Worm (Caenorhabditis elegans) whole organism, L4 larva: ENCODE results near the gene sgo-1.

Experiments
- D1046.2 ChIP-seq: fragments of 200-800 bp; sonication (Bioruptor generic); IDR thresholded peaks from 2 replicates; pipeline ENCODE4 v1.3.6; 2022; ENCODE audit warnings: missing genetic modification characterization, missing compliant biosample characterization
- F37D6.2 ChIP-seq: sonication (generic microtip); optimal IDR thresholded peaks from 2 replicates; lab custom pipeline; 2016; ENCODE audit warnings: mild to moderate bottlenecking, missing genetic modification characterization, missing compliant biosample characterization
- F44E2.7 ChIP-seq: fragments of 200-800 bp; sonication (Bioruptor generic); IDR thresholded peaks from 2 replicates; pipeline ENCODE4 v2.1.2; 2022; ENCODE audit warnings: missing genetic modification characterization, missing compliant biosample characterization
- Y105C5A.15 ChIP-seq: fragments of 200-800 bp; sonication (Bioruptor generic); IDR thresholded peaks from 2 replicates; pipeline ENCODE4 v1.3.6; 2022; ENCODE audit warnings: missing genetic modification characterization, missing compliant biosample characterization
- Y5F2A.4 ChIP-seq: fragments of 200-800 bp; sonication (Bioruptor generic); optimal IDR thresholded peaks from 2 replicates; lab custom pipeline; 2018; ENCODE audit warnings: mild to moderate bottlenecking, missing genetic modification characterization, missing compliant biosample characterization
- Y75B8A.6 ChIP-seq: fragments of 200-800 bp; sonication (Bioruptor generic); IDR thresholded peaks from 2 replicates; pipeline ENCODE4 v1.3.6; 2022; ENCODE audit warnings: missing genetic modification reagents, missing genetic modification characterization, missing compliant biosample characterization
- ZK337.2 ChIP-seq: fragments of 200-800 bp; sonication (Bioruptor generic); IDR thresholded peaks from 2 replicates; pipeline ENCODE4 v1.3.6; 2022; ENCODE audit warnings: missing genetic modification reagents, missing genetic modification characterization, missing compliant biosample characterization
- aha-1 ChIP-seq: fragments of 150-350 bp; peaks from one replicate; lab custom pipeline; 2014; ENCODE audit warnings: missing biosample characterization, missing genetic modification characterization
- attf-4 ChIP-seq: sonication (generic microtip); optimal IDR thresholded peaks from 3 replicates; lab custom pipeline; 2017; ENCODE audit warnings: missing biosample characterization, missing genetic modification characterization
- ceh-20 ChIP-seq: fragments of 200-800 bp; sonication (Bioruptor generic); IDR thresholded peaks from 2 replicates; pipeline ENCODE4 v1.3.6; 2022; ENCODE audit warnings: missing genetic modification reagents, missing genetic modification characterization, missing compliant biosample characterization
- ceh-44 ChIP-seq: fragments of 200-800 bp; sonication (Bioruptor generic); IDR thresholded peaks from 2 replicates; pipeline ENCODE4 v1.3.6; 2022; ENCODE audit warnings: missing genetic modification reagents, missing genetic modification characterization, missing compliant biosample characterization
- ceh-62 ChIP-seq: sonication (generic microtip); optimal IDR thresholded peaks from 2 replicates; lab custom pipeline; 2017; ENCODE audit warnings: missing biosample characterization, missing genetic modification characterization
- cey-2 ChIP-seq: sonication (generic microtip); optimal IDR thresholded peaks from 3 replicates; lab custom pipeline; 2017; ENCODE audit warnings: missing genetic modification characterization, mild to moderate bottlenecking, missing compliant biosample characterization, antibody characterized with exemption, borderline replicate concordance; ENCODE audit not compliant: insufficient read depth
- daf-16 ChIP-seq, 3 experiments: sonication (generic microtip); optimal IDR thresholded peaks; 2 replicates each; lab custom pipeline; 2016 to 2017; ENCODE audit warnings: missing genetic modification characterization in 3 of 3, missing genetic modification reagents in 3 of 3, mild to moderate bottlenecking in 2 of 3, missing compliant biosample characterization in 2 of 3, missing biosample characterization in 1 of 3, moderate library complexity in 1 of 3
- daf-19 ChIP-seq: fragments of 200-800 bp; sonication (Bioruptor generic); conservative IDR thresholded peaks from 2 replicates; pipeline ENCODE4 v1.3.6; 2022; ENCODE audit warnings: missing genetic modification characterization, missing compliant biosample characterization
- daf-8 ChIP-seq: fragments of 200-800 bp; sonication (Bioruptor generic); IDR thresholded peaks from 2 replicates; pipeline ENCODE4 v1.3.6; 2022; ENCODE audit warnings: missing genetic modification characterization, missing compliant biosample characterization
- dmd-6 ChIP-seq: fragments of 200-800 bp; sonication (Bioruptor generic); IDR thresholded peaks from 2 replicates; pipeline ENCODE4 v1.3.6; 2022; ENCODE audit warnings: missing genetic modification reagents, missing genetic modification characterization, missing compliant biosample characterization
- dmd-8 ChIP-seq: fragments of 200-800 bp; sonication (Bioruptor generic); IDR thresholded peaks from 2 replicates; pipeline ENCODE4 v1.3.6; 2022; ENCODE audit warnings: missing genetic modification characterization, missing compliant biosample characterization
- dve-1 ChIP-seq: sonication (generic microtip); optimal IDR thresholded peaks from 2 replicates; lab custom pipeline; 2017; ENCODE audit warnings: antibody characterized with exemption, mild to moderate bottlenecking, missing genetic modification characterization, missing compliant biosample characterization; ENCODE audit not compliant: insufficient read depth
- hif-1 ChIP-seq, 2 experiments: sonication (generic microtip); optimal IDR thresholded peaks; 2 replicates each; lab custom pipeline; 2016 to 2017; ENCODE audit warnings: missing compliant biosample characterization in 2 of 2, missing genetic modification characterization in 2 of 2, missing genetic modification reagents in 2 of 2, missing genotype in 2 of 2, mild to moderate bottlenecking in 1 of 2
- hlh-11 ChIP-seq: fragments of 200-800 bp; sonication (Bioruptor generic); optimal IDR thresholded peaks from 2 replicates; lab custom pipeline; 2018; ENCODE audit warnings: mild to moderate bottlenecking, missing genetic modification characterization, missing compliant biosample characterization
- jun-1 ChIP-seq: fragments of 150-350 bp; optimal IDR thresholded peaks from 2 replicates; lab custom pipeline; 2014; ENCODE audit warnings: missing biosample characterization, missing genetic modification reagents, missing genetic modification characterization
- lim-7 ChIP-seq: fragments of 200-800 bp; sonication (Bioruptor generic); IDR thresholded peaks from 2 replicates; pipeline ENCODE4 v1.3.6; 2022; ENCODE audit warnings: missing genetic modification characterization, missing compliant biosample characterization
- lin-15B ChIP-seq: fragments of 150-350 bp; sonication (generic microtip); optimal IDR thresholded peaks from 3 replicates; lab custom pipeline; 2014; ENCODE audit warnings: missing biosample characterization, missing genetic modification characterization
- lir-3 ChIP-seq: sonication (generic microtip); optimal IDR thresholded peaks from 2 replicates; lab custom pipeline; 2016; ENCODE audit warnings: mild to moderate bottlenecking, missing genetic modification characterization, missing compliant biosample characterization
- lsy-2 ChIP-seq, 2 experiments: fragments of 150-350 bp in 1 of 2; sonication (generic microtip) in 1 of 2; optimal IDR thresholded peaks; 2 replicates each; lab custom pipeline; 2014 to 2017; ENCODE audit warnings: missing biosample characterization in 2 of 2, missing genetic modification characterization in 2 of 2
- mxl-3 ChIP-seq: fragments of 200-800 bp; sonication (Bioruptor generic); optimal IDR thresholded peaks from 2 replicates; lab custom pipeline; 2018; ENCODE audit warnings: mild to moderate bottlenecking, missing genetic modification characterization, missing compliant biosample characterization
- nhr-102 ChIP-seq: sonication (generic microtip); optimal IDR thresholded peaks from 2 replicates; lab custom pipeline; 2016; ENCODE audit warnings: mild to moderate bottlenecking, missing genetic modification characterization, moderate library complexity, missing compliant biosample characterization
- nhr-11 ChIP-seq: fragments of 150-350 bp; optimal IDR thresholded peaks from 2 replicates; lab custom pipeline; 2014; ENCODE audit warnings: missing biosample characterization, missing genetic modification characterization
- nhr-28 ChIP-seq: fragments of 150-350 bp; optimal IDR thresholded peaks from 2 replicates; lab custom pipeline; 2014; ENCODE audit warnings: missing biosample characterization, missing genetic modification characterization
- nhr-48 ChIP-seq: sonication (generic microtip); optimal IDR thresholded peaks from 2 replicates; lab custom pipeline; 2016; ENCODE audit warnings: mild to moderate bottlenecking, missing genetic modification characterization, missing compliant biosample characterization
- nhr-76 ChIP-seq: fragments of 150-350 bp; optimal IDR thresholded peaks from 2 replicates; lab custom pipeline; 2014; ENCODE audit warnings: missing biosample characterization, missing genetic modification characterization
- nhr-77 ChIP-seq: fragments of 150-350 bp; optimal IDR thresholded peaks from 2 replicates; lab custom pipeline; 2014; ENCODE audit warnings: missing biosample characterization, missing genetic modification characterization
- pha-4 ChIP-seq, 2 experiments: fragments of 150-350 bp in 1 of 2; fragments of 200-800 bp in 1 of 2; sonication (Bioruptor generic) in 1 of 2; IDR thresholded peaks in 1 of 2; optimal IDR thresholded peaks in 1 of 2; 2 replicates each; pipeline versions ENCODE4 v1.3.6 to Lab custom; 2014 to 2022; ENCODE audit warnings: missing genetic modification characterization in 2 of 2, missing genetic modification reagents in 2 of 2, missing biosample characterization in 1 of 2, missing compliant biosample characterization in 1 of 2
- php-3 ChIP-seq: fragments of 200-800 bp; sonication (Bioruptor generic); IDR thresholded peaks from 2 replicates; pipeline ENCODE4 v1.3.6; 2022; ENCODE audit warnings: missing genetic modification reagents, missing genetic modification characterization, missing compliant biosample characterization
- pqm-1 ChIP-seq: sonication (generic microtip); optimal IDR thresholded peaks from 2 replicates; lab custom pipeline; 2017; ENCODE audit warnings: missing biosample characterization, missing genetic modification characterization
- set-16 ChIP-seq: fragments of 200-800 bp; sonication (Bioruptor generic); IDR thresholded peaks from 2 replicates; pipeline ENCODE4 v1.3.6; 2022; ENCODE audit warnings: missing genetic modification reagents, missing genetic modification characterization, missing compliant biosample characterization
- skn-1 ChIP-seq: fragments of 150-350 bp; optimal IDR thresholded peaks from 2 replicates; lab custom pipeline; 2014; ENCODE audit warnings: missing biosample characterization, missing genetic modification characterization
- snpc-1.2 ChIP-seq: fragments of 200-800 bp; sonication (Bioruptor generic); IDR thresholded peaks from 2 replicates; pipeline ENCODE4 v1.3.6; 2022; ENCODE audit warnings: missing genetic modification reagents, missing genetic modification characterization, missing compliant biosample characterization
- snpc-4 ChIP-seq: fragments of 150-350 bp; optimal IDR thresholded peaks from 2 replicates; lab custom pipeline; 2014; ENCODE audit warnings: missing biosample characterization, missing genetic modification characterization
- tra-1 ChIP-seq: fragments of 200-800 bp; sonication (Bioruptor generic); IDR thresholded peaks from 2 replicates; pipeline ENCODE4 v1.3.6; 2022; ENCODE audit warnings: missing genetic modification reagents, missing genetic modification characterization, missing compliant biosample characterization
- unc-39 ChIP-seq: sonication (generic microtip); optimal IDR thresholded peaks from 2 replicates; lab custom pipeline; 2017; ENCODE audit warnings: missing biosample characterization, missing genetic modification characterization
- zfp-2 ChIP-seq: sonication (generic microtip); optimal IDR thresholded peaks from 2 replicates; lab custom pipeline; 2016; ENCODE audit warnings: mild to moderate bottlenecking, missing genetic modification characterization, missing compliant biosample characterization

sgo-1 gene

ce11 chrIV:7841218-7841617, 44.9 kb upstream of the sgo-1 start:
- TF ChIP-seq unc-39 (no peak), hif-1 (tag; optimal IDR thresholded peaks at IDR 0.05; lab: Kevin White, UChicago) (peak in 1 of 2 experiments; percentile 1), php-3 (GFP tag; lab: Robert Waterston, UW) (peak; percentile 73), snpc-1.2 (GFP tag; lab: Robert Waterston, UW) (no peak), D1046.2 (no peak), daf-8 (GFP tag; lab: Robert Waterston, UW) (no peak), attf-4 (no peak), nhr-102 (tag; lab: Kevin White, UChicago) (no peak), Y5F2A.4 (GFP tag; lab: Kevin White, UChicago) (no peak), dve-1 (peak; percentile 59), zfp-2 (tag; lab: Kevin White, UChicago) (no peak), hlh-11 (tag; lab: Kevin White, UChicago) (peak; percentile 76), F44E2.7 (GFP tag; lab: Robert Waterston, UW) (no peak), tra-1 (GFP tag; lab: Robert Waterston, UW) (0 out of 2 replicates have a peak, but pooled peaks have one; percentile 35), set-16 (no peak), daf-16 (GFP tag; optimal IDR thresholded peaks at IDR 0.05; lab: Kevin White, UChicago) (no peak), daf-16 (tag; optimal IDR thresholded peaks at IDR 0.05; lab: Kevin White, UChicago) (peak; percentile 94), snpc-4 (no peak), F37D6.2 (tag; lab: Kevin White, UChicago) (no peak), pha-4 (GFP tag; IDR thresholded peaks at IDR 0.05; lab: Robert Waterston, UW) (no peak), pha-4 (tag; optimal IDR thresholded peaks at IDR 0.05; lab: Kevin White, UChicago) (no peak), Y75B8A.6 (GFP tag; lab: Robert Waterston, UW) (no peak), nhr-77 (tag; lab: Kevin White, UChicago) (peak; percentile 34), nhr-11 (tag; lab: Kevin White, UChicago) (no peak), dmd-6 (GFP tag; lab: Robert Waterston, UW) (peak; percentile 78), nhr-28 (tag; lab: Kevin White, UChicago) (peak; percentile 76), dmd-8 (GFP tag; lab: Robert Waterston, UW) (no peak), nhr-76 (tag; lab: Kevin White, UChicago) (no peak), jun-1 (tag; lab: Kevin White, UChicago) (no peak), ceh-62 (no peak), aha-1 (peak; percentile 31), pqm-1 (tag; lab: Kevin White, UChicago) (peak; percentile 90), nhr-48 (tag; lab: Kevin White, UChicago) (peak; percentile 25), ceh-20 (GFP tag; lab: Robert Waterston, UW) (no peak)

- no peak for TF ChIP-seq lsy-2 (tag; optimal IDR thresholded peaks at IDR 0.05; lab: Kevin White, UChicago)
- no peak for TF ChIP-seq set-16
- TF ChIP-seq ceh-44 = no peak
- no peak for TF ChIP-seq skn-1 (tag; lab: Kevin White, UChicago)
- no peak for TF ChIP-seq Y105C5A.15
- TF ChIP-seq aha-1 = peak; percentile 27
- no peak for TF ChIP-seq mxl-3 (GFP tag; lab: Kevin White, UChicago)
- no peak for TF ChIP-seq lim-7 (GFP tag; lab: Robert Waterston, UW)
- TF ChIP-seq lin-15B (tag; lab: Kevin White, UChicago) = no peak
- TF ChIP-seq cey-2 = no peak
- TF ChIP-seq daf-19 (GFP tag; lab: Robert Waterston, UW) = 0 out of 2 replicates have a peak, but pooled peaks have one; percentile 14
- no peak for TF ChIP-seq lir-3
- no peak for TF ChIP-seq ZK337.2 (GFP tag; lab: Robert Waterston, UW)
Observed at ce11 chrIV:7839923-7840322, 43.6 kb upstream of the sgo-1 start.
